Worm (Caenorhabditis elegans) whole organism, mixed stage, embryonic: Measurements from ENCODE around the gene atl-1.

Source experiments
- ceh-43 ChIP-seq: fragments of 200-800 bp; sonication (Bioruptor generic); optimal IDR thresholded peaks from 2 replicates; lab custom pipeline; 2018; ENCODE audit warnings: mild to moderate bottlenecking, missing genetic modification characterization, moderate library complexity, missing compliant biosample characterization
- lin-13 ChIP-seq: fragments of 150-350 bp; optimal IDR thresholded peaks from 2 replicates; lab custom pipeline; 2014; ENCODE audit warnings: missing biosample characterization, missing genetic modification characterization
- lsy-2 ChIP-seq: fragments of 150-350 bp; optimal IDR thresholded peaks from 2 replicates; lab custom pipeline; 2014; ENCODE audit warnings: missing biosample characterization, missing genetic modification characterization
- nhr-12 ChIP-seq: fragments of 150-350 bp; optimal IDR thresholded peaks from 2 replicates; lab custom pipeline; 2014; ENCODE audit warnings: missing biosample characterization, missing genetic modification characterization

ce11 chrV:9618919-9619318, 26.5 kb downstream of the atl-1 start, which contains the start of gene idpc-7:
- TF ChIP-seq nhr-12 (tag; lab: Kevin White, UChicago) (no peak), lsy-2 (tag; lab: Kevin White, UChicago) (no peak), lin-13 (tag; lab: Kevin White, UChicago) (no peak), ceh-43 (GFP tag; lab: Kevin White, UChicago) (no peak)
